Fruit fly (Drosophila melanogaster): ENCODE results near the gene CG15571.

CG15571 gene

dm6 chrX:4217870-4218269 is 676 bp upstream of the CG15571 start, which contains the start of gene CG15570:
CG15570 (plus strand) TSS chrX:4218170.
- no peak for TF ChIP-seq CG33017 (tag; optimal IDR thresholded peaks at IDR 0.05)
- TF ChIP-seq pad (GFP tag; optimal IDR thresholded peaks at IDR 0.05): no peak
- no peak for TF ChIP-seq CG1620 (GFP tag; optimal IDR thresholded peaks at IDR 0.05)
- no peak for TF ChIP-seq CG12768 (GFP tag; optimal IDR thresholded peaks at IDR 0.05)
- no peak for TF ChIP-seq CG14711 (tag; optimal IDR thresholded peaks at IDR 0.05)
- TF ChIP-seq Mnt (GFP tag; optimal IDR thresholded peaks at IDR 0.05): no peak
- no peak for TF ChIP-seq Crg-1 (GFP tag; optimal IDR thresholded peaks at IDR 0.05)
- TF ChIP-seq CG7101 (tag; optimal IDR thresholded peaks at IDR 0.05): no peak
- no peak for TF ChIP-seq tj (GFP tag; optimal IDR thresholded peaks at IDR 0.05)
- no peak for TF ChIP-seq bab1 (GFP tag; optimal IDR thresholded peaks at IDR 0.05)
- TF ChIP-seq CG7045 (GFP tag; optimal IDR thresholded peaks at IDR 0.05): no peak
- TF ChIP-seq Hr96 (GFP tag; optimal IDR thresholded peaks at IDR 0.05): no peak
- no peak for TF ChIP-seq toe (GFP tag; optimal IDR thresholded peaks at IDR 0.05)

dm6 chrX:4214371-4214770 is 2.8 kb downstream of the CG15571 start:
- TF ChIP-seq cnc (optimal IDR thresholded peaks at IDR 0.05) (no peak), CG33017 (tag; optimal IDR thresholded peaks at IDR 0.05) (no peak), Crg-1 (GFP tag; optimal IDR thresholded peaks at IDR 0.05) (no peak), CG1620 (GFP tag; optimal IDR thresholded peaks at IDR 0.05) (no peak), CG5204 (GFP tag; optimal IDR thresholded peaks at IDR 0.05) (no peak), CG11617 (GFP tag; optimal IDR thresholded peaks at IDR 0.05) (no peak), Hr96 (GFP tag; optimal IDR thresholded peaks at IDR 0.05) (no peak), bab1 (GFP tag; optimal IDR thresholded peaks at IDR 0.05) (no peak), Mnt (GFP tag; optimal IDR thresholded peaks at IDR 0.05) (no peak), kay (GFP tag; ENCODE audit: borderline replicate concordance) (no peak), Clk (GFP tag; optimal IDR thresholded peaks at IDR 0.05) (no peak), tj (GFP tag; optimal IDR thresholded peaks at IDR 0.05) (no peak), CG14711 (tag; optimal IDR thresholded peaks at IDR 0.05) (no peak), CG7045 (GFP tag; optimal IDR thresholded peaks at IDR 0.05) (no peak)

- TF ChIP-seq cic (GFP tag; optimal IDR thresholded peaks at IDR 0.05): no peak
- no peak for TF ChIP-seq Hr96 (GFP tag; optimal IDR thresholded peaks at IDR 0.05)
- no peak for TF ChIP-seq CG5204 (GFP tag; optimal IDR thresholded peaks at IDR 0.05)
- TF ChIP-seq pad (GFP tag; optimal IDR thresholded peaks at IDR 0.05): no peak
- TF ChIP-seq CG33017 (tag; optimal IDR thresholded peaks at IDR 0.05): no peak
- no peak for TF ChIP-seq tj (GFP tag; optimal IDR thresholded peaks at IDR 0.05)
- no peak for TF ChIP-seq CG12768 (GFP tag; optimal IDR thresholded peaks at IDR 0.05)
- TF ChIP-seq Crg-1 (GFP tag; optimal IDR thresholded peaks at IDR 0.05): no peak
- TF ChIP-seq CG11617 (GFP tag; optimal IDR thresholded peaks at IDR 0.05): no peak
- no peak for TF ChIP-seq CG7101 (tag; optimal IDR thresholded peaks at IDR 0.05)
Measured at dm6 chrX:4212725-4213124, 4.5 kb downstream of the CG15571 start, which contains the start of gene CG43288. CG43288 (plus strand) TSS chrX:4213025.

- TF ChIP-seq CG5204 (GFP tag; optimal IDR thresholded peaks at IDR 0.05) (no peak), CG11617 (GFP tag; optimal IDR thresholded peaks at IDR 0.05) (no peak), cic (GFP tag; optimal IDR thresholded peaks at IDR 0.05) (no peak), Crg-1 (GFP tag; optimal IDR thresholded peaks at IDR 0.05) (no peak), kay (GFP tag; ENCODE audit: borderline replicate concordance) (no peak), CG7045 (GFP tag; optimal IDR thresholded peaks at IDR 0.05) (no peak), bab1 (GFP tag; optimal IDR thresholded peaks at IDR 0.05) (no peak), CG33017 (tag; optimal IDR thresholded peaks at IDR 0.05) (no peak), CG12768 (GFP tag; optimal IDR thresholded peaks at IDR 0.05) (no peak), Mnt (GFP tag; optimal IDR thresholded peaks at IDR 0.05) (no peak), tj (GFP tag; optimal IDR thresholded peaks at IDR 0.05) (no peak), CG14711 (tag; optimal IDR thresholded peaks at IDR 0.05) (no peak)
Measured at dm6 chrX:4206764-4207163, 10.4 kb downstream of the CG15571 start.

dm6 chrX:4205346-4206178 is 11.6 kb downstream of the CG15571 start, which contains the start of gene Fas2:
Fas2 (minus strand) TSS chrX:4206093.
- peak; percentile 50 for TF ChIP-seq Hr96 (GFP tag; optimal IDR thresholded peaks at IDR 0.05)
- TF ChIP-seq Clk (GFP tag; optimal IDR thresholded peaks at IDR 0.05): no peak
- TF ChIP-seq CG11617 (GFP tag; optimal IDR thresholded peaks at IDR 0.05): peak; percentile 30
- peak; percentile 74 for TF ChIP-seq CG7101 (tag; optimal IDR thresholded peaks at IDR 0.05)
- TF ChIP-seq Mnt (GFP tag; optimal IDR thresholded peaks at IDR 0.05): peak; percentile 65
- TF ChIP-seq CG33017 (tag; optimal IDR thresholded peaks at IDR 0.05): peak; percentile 15
- peak; percentile 40 for TF ChIP-seq pad (GFP tag; optimal IDR thresholded peaks at IDR 0.05)
- TF ChIP-seq cic (GFP tag; optimal IDR thresholded peaks at IDR 0.05): no peak
- TF ChIP-seq CG1620 (GFP tag; optimal IDR thresholded peaks at IDR 0.05): peak; percentile 50
- TF ChIP-seq ovo (GFP tag; optimal IDR thresholded peaks at IDR 0.05): peak; percentile 20
- no peak for TF ChIP-seq CG12768 (GFP tag; optimal IDR thresholded peaks at IDR 0.05)
- TF ChIP-seq Crg-1 (GFP tag; optimal IDR thresholded peaks at IDR 0.05): no peak
- TF ChIP-seq bab1 (GFP tag; optimal IDR thresholded peaks at IDR 0.05): peak; percentile 64
- peak; percentile 53 for TF ChIP-seq CG14711 (tag; optimal IDR thresholded peaks at IDR 0.05)
- TF ChIP-seq CG5204 (GFP tag; optimal IDR thresholded peaks at IDR 0.05): no peak
- TF ChIP-seq toe (GFP tag; optimal IDR thresholded peaks at IDR 0.05): no peak
- no peak for TF ChIP-seq cnc (optimal IDR thresholded peaks at IDR 0.05)
- peak; percentile 61 for TF ChIP-seq kay (GFP tag; ENCODE audit: borderline replicate concordance)
- peak; percentile 56 for TF ChIP-seq tj (GFP tag; optimal IDR thresholded peaks at IDR 0.05)
- TF ChIP-seq CG7045 (GFP tag; optimal IDR thresholded peaks at IDR 0.05): no peak
